Fruit fly (Drosophila melanogaster): ENCODE results near the gene CG31468.

DNA sequence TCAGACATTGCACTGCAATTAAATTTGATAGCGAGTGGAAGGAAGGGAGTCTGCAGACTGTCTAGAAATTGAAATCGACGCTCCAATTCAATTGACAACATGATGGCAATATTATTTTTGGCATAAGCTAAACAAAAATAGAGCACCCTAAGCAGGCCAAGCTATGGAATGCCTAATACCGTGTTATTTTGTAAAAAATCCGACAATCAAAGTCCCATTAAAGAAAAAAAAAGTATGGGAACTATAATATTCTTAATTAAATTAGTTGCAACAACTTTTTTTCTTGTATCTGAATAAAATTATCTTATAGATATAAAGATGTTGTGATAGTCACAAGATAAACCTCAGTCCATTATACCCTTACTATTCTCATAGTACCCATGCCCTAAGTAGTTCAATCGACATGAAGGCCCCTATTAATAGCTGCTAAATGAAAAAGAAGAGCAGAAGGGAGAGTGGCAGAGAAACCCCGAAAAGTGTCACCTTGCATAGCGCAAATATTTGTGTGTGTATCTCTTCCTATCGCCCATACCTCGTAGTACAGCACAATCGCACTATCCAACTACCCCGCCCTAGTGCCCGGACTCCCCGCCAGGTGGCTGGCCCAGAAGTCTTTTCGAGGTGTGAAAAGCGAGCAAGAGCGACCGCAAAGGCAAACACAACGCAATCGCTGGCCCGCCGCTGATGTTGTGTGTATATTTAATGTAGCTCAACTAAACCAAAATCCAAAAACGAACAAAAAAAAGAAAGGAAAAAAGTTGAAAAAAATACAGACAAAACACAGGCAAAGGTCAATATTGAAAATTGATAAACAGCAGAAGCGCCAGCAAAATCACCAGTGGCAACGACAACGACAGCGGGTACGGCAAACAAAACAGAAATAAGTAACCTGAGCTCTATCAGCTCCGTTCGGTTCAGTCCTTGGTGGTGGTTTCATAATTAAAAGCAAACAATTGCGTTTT lies 42.5 kb downstream of the CG31468 start:
- TF ChIP-seq insv (optimal IDR thresholded peaks at IDR 0.05) (no peak), h (optimal IDR thresholded peaks at IDR 0.05) (no peak), Myc (optimal IDR thresholded peaks at IDR 0.05) (no peak), psq (optimal IDR thresholded peaks at IDR 0.05) (no peak), ttk (optimal IDR thresholded peaks at IDR 0.05) (no peak), Sin3A (optimal IDR thresholded peaks at IDR 0.05) (no peak)

Data from Kc167 (cell line).